Fruit fly (Drosophila melanogaster): ENCODE measurements around the gene CG9386.
A peak's percentile ranks its signal among the peaks of the same experiment; 100 is the strongest.

CG9386 gene

dm6 chr3R:9572929-9573811 is 18.0 kb upstream of the CG9386 start:
- TF ChIP-seq Dif (GFP tag; optimal IDR thresholded peaks at IDR 0.05; ENCODE audit: partially characterized antibody) (peak; percentile 63), HLH106 (tag; optimal IDR thresholded peaks at IDR 0.05) (no peak)

- TF ChIP-seq Jra (GFP tag; optimal IDR thresholded peaks at IDR 0.05) (no peak), jim (GFP tag; optimal IDR thresholded peaks at IDR 0.05) (no peak), Rel (GFP tag; optimal IDR thresholded peaks at IDR 0.05) (no peak), Rel (tag; optimal IDR thresholded peaks at IDR 0.05) (no peak), dmrt93B (GFP tag; optimal IDR thresholded peaks at IDR 0.05) (no peak), psq (GFP tag; optimal IDR thresholded peaks at IDR 0.05) (no peak), ey (GFP tag; optimal IDR thresholded peaks at IDR 0.05) (no peak), tai (GFP tag; optimal IDR thresholded peaks at IDR 0.05) (no peak), br (GFP tag; optimal IDR thresholded peaks at IDR 0.05) (no peak), Sp1 (GFP tag; optimal IDR thresholded peaks at IDR 0.05) (no peak), Hnf4 (GFP tag; optimal IDR thresholded peaks at IDR 0.05) (no peak), dl (GFP tag; optimal IDR thresholded peaks at IDR 0.05; ENCODE audit: insufficient read depth in 1 of 2, partially characterized antibody in 2 of 2) (no peak), sage (GFP tag; optimal IDR thresholded peaks at IDR 0.05) (no peak), Abd-B (GFP tag; optimal IDR thresholded peaks at IDR 0.05) (no peak), usp (GFP tag; optimal IDR thresholded peaks at IDR 0.05) (no peak), CrebA (GFP tag; optimal IDR thresholded peaks at IDR 0.05; ENCODE audit: borderline replicate concordance) (no peak), Myc (optimal IDR thresholded peaks at IDR 0.05) (no peak)
Measured at dm6 chr3R:9571523-9571922, 16.3 kb upstream of the CG9386 start, which contains the start of gene CG9396. Gene CG9396 (minus strand): TSS chr3R:9571623.

dm6 chr3R:9570657-9571056 is 15.4 kb upstream of the CG9386 start:
- TF ChIP-seq Mio (GFP tag; optimal IDR thresholded peaks at IDR 0.05) (no peak), dl (GFP tag; optimal IDR thresholded peaks at IDR 0.05; ENCODE audit: insufficient read depth in 1 of 2, partially characterized antibody in 2 of 2) (no peak), Rel (GFP tag; optimal IDR thresholded peaks at IDR 0.05) (no peak), Rel (tag; optimal IDR thresholded peaks at IDR 0.05) (peak; percentile 93)

dm6 chr3R:9570114-9570513 is 14.9 kb upstream of the CG9386 start, which contains the start of gene CG16790:
Gene CG16790 (minus strand): TSS chr3R:9570214.
- peak; percentile 47 for TF ChIP-seq Myc (optimal IDR thresholded peaks at IDR 0.05)
- no peak for TF ChIP-seq lola (GFP tag; optimal IDR thresholded peaks at IDR 0.05)

dm6 chr3R:9565895-9566294 is 10.7 kb upstream of the CG9386 start, which contains the start of gene CG16789:
Gene CG16789 (plus strand): TSS chr3R:9566195.
- TF ChIP-seq Myc (optimal IDR thresholded peaks at IDR 0.05) (no peak), usp (GFP tag; optimal IDR thresholded peaks at IDR 0.05) (no peak), fru (GFP tag; optimal IDR thresholded peaks at IDR 0.05) (no peak), brk (GFP tag; optimal IDR thresholded peaks at IDR 0.05) (no peak), Abd-B (GFP tag; optimal IDR thresholded peaks at IDR 0.05) (no peak), ey (GFP tag; optimal IDR thresholded peaks at IDR 0.05) (no peak), jim (GFP tag; optimal IDR thresholded peaks at IDR 0.05) (no peak), dsf (GFP tag; optimal IDR thresholded peaks at IDR 0.05; ENCODE audit: borderline replicate concordance) (no peak), Sp1 (GFP tag; optimal IDR thresholded peaks at IDR 0.05) (no peak), CG32264 (GFP tag; optimal IDR thresholded peaks at IDR 0.05) (no peak), Hr83 (GFP tag; optimal IDR thresholded peaks at IDR 0.05; ENCODE audit: poor library complexity, severe bottlenecking) (no peak), foxo (GFP tag; optimal IDR thresholded peaks at IDR 0.05) (no peak), CG9705 (GFP tag; optimal IDR thresholded peaks at IDR 0.05) (no peak), Hnf4 (GFP tag; optimal IDR thresholded peaks at IDR 0.05) (no peak), Dfd (GFP tag; optimal IDR thresholded peaks at IDR 0.05) (no peak), Vsx2 (GFP tag; optimal IDR thresholded peaks at IDR 0.05; ENCODE audit: partially characterized antibody) (no peak), h (GFP tag; optimal IDR thresholded peaks at IDR 0.05) (no peak), rgr (GFP tag; optimal IDR thresholded peaks at IDR 0.05) (no peak), tai (GFP tag; optimal IDR thresholded peaks at IDR 0.05) (no peak), sv (GFP tag; optimal IDR thresholded peaks at IDR 0.05) (no peak)

All from whole organism, wandering third instar larva.